Worm (Caenorhabditis elegans) whole organism, dauer: Measurements from ENCODE around the gene clec-86.

ENCODE experiments used
- unc-62 ChIP-seq: sonication (generic microtip); optimal IDR thresholded peaks from 2 replicates; lab custom pipeline; 2017; ENCODE audit warnings: missing biosample characterization, missing genetic modification reagents, missing genetic modification characterization

clec-86 gene

DNA sequence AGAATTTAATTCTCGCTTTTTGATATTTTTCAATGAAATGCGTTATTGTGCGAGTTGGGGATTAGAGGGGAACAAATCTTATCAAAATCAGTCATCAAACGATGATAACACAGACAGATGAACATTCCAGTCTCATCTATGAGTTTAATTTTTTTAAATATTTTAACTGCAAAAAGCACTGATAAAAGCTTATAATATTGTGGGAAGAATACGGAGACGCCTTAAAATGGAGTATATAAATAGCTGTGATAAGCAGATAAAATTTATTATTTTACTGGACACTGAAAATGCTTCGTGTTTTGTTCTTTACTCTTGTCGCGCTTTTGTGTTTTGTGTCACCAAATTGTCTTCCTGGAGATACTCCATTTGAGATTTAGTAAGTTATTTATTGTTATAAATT, at the start of gene clec-86:
clec-86 (plus strand) TSS at position 262 of the 400 bp plus-strand sequence.
- TF ChIP-seq unc-62 (GFP tag; lab: Kevin White, UChicago) = no peak

DNA sequence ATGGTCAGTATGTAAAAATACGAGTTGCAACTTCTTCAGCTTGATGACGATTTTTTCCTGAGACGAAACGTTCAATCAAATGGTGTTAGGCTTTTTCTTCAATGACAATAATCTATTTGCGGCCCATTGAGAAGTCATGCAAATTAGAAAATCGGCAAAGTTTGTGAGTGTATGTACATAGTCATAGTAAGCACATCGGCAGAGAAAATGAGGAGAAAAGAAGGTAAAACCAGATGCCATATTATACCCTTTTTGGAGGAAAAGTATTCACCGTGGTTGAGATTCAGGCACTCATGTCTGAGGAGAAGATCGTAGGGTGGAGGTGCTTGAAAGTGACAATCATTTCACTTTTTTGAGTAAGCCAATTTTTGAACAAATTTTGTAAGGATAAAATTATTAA, 43.3 kb upstream of the clec-86 start, which contains the start of gene C36B7.5:
C36B7.5 (minus strand) TSS at position 101 of the 400 bp plus-strand sequence.
- TF ChIP-seq unc-62 (GFP tag; lab: Kevin White, UChicago) = no peak

DNA sequence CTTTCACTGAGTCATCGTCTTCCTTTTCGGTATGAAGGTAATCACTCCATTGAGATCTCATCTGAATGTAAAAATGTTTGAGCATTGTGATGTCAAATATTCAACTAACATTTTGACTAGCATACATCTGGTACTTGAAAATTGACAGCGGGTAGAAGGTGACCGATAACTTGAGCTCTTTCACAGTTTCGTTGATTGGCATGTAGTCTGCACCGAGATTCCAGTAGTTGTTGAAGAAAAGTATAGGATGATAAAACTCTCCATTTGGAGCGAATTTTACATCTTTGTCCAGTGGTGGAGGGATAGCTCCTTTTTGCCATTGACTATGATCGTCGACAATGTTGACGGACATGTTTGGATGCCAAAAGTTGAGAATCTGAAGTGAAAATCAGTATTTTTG, 40.6 kb upstream of the clec-86 start:
- TF ChIP-seq unc-62 (GFP tag; lab: Kevin White, UChicago) = no peak

DNA sequence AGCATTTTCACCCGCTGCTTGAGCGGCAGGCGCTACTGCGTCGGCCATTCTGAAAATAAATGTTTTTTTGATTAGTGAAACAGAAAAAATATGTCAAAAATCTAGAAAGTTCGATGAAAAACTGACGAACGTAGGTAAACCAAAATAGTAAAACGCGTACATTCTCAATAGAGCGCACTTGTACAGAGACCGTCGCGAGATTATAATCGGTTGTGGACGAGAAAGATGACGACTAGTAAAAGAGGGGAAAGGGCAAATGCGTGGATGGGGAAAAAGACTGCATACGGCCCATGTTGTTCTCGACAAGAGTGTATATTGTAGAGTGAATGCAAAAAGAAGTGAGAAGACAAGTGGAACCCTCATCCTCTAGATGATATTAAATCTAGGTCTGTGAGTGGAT, 39.4 kb upstream of the clec-86 start, which contains the start of gene C36B7.6:
C36B7.6 (minus strand) TSS at position 49 of the 400 bp plus-strand sequence.
- no peak for TF ChIP-seq unc-62 (GFP tag; lab: Kevin White, UChicago)

DNA sequence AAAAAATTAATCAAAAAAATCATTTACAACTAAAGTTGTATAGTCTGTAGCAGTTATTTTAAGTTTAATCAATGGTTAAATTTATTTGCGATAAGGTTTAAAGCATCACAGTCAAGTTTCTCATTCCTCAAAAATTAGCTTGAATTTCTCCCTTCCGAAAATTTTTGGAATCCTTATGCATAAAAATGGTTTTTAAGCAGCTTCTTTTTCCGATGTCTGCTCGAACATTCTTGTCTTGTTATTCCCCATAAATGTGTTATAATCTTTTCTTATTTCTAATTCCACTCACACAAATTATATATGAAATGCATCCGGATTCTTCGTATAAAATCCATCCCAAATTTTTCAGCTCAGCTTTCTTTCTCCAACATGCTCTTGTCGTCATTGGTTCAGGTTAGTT, 38.2 kb upstream of the clec-86 start, which contains the start of gene C36B7.3:
C36B7.3 (plus strand) TSS at position 301 of the 400 bp plus-strand sequence.
- no peak for TF ChIP-seq unc-62 (GFP tag; lab: Kevin White, UChicago)

DNA sequence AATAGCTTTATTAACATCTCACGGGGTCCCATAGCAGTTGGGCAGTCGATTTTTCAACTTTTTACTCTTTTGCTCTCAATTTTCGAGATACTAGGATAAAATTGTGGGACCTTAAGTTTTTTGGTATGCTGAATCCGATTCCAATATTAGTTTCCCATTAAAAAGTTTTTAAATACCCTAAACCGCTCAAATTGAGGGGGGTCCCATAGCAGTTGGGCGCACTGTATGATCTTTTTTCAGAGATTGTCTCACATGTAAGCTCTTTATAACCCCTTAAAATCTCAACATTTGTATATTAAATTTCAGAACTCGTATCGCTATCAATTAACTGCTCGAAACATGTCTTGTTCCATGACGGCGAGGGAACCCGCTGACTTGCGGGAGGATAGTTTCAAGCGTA, 33.6 kb upstream of the clec-86 start, which contains the start of gene C36B7.2:
C36B7.2 (plus strand) TSS at position 301 of the 400 bp plus-strand sequence.
- TF ChIP-seq unc-62 (GFP tag; lab: Kevin White, UChicago) = no peak

DNA sequence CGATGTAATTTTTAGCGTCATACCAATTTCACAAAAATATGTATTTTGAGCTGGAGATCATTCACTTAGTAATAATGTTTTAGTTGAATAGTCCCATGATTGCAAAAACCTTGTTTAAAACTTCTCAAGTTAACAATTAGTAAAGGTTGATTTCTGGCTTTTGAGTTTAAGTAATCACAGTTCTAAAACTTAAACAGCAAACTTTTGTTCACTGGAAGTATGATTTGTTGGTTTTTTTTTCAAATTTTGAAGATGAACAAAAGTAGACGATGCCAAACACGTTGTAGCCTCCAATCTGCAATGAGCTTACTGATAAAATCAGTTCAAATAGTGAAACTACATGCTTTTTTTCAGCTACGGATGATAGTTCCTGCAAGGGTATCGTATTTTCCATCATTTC, 27.1 kb upstream of the clec-86 start, which contains the start of gene C36B7.1:
C36B7.1 (plus strand) TSS at position 301 of the 400 bp plus-strand sequence.
- no peak for TF ChIP-seq unc-62 (GFP tag; lab: Kevin White, UChicago)

DNA sequence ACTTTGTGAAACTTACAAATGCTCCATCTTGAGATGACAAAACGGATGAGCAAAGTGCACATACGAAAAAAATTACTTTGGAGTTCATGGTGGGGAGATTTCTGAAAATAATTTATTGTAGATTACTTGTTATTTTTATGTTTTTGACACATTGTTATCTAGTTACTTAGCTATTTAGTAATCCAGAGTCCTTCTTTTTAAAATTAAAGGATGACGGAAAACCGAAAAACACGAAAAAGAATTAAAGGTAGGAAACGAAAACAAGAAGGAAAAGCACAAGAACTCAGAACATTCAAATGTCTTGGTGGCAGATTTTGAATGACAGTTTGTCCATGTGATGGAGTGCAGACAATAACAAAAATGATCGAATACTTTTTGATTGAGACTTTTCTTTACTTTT, 22.8 kb upstream of the clec-86 start, which contains the start of gene hen-1:
hen-1 (minus strand) TSS at position 101 of the 400 bp plus-strand sequence.
- TF ChIP-seq unc-62 (GFP tag; lab: Kevin White, UChicago) = no peak

DNA sequence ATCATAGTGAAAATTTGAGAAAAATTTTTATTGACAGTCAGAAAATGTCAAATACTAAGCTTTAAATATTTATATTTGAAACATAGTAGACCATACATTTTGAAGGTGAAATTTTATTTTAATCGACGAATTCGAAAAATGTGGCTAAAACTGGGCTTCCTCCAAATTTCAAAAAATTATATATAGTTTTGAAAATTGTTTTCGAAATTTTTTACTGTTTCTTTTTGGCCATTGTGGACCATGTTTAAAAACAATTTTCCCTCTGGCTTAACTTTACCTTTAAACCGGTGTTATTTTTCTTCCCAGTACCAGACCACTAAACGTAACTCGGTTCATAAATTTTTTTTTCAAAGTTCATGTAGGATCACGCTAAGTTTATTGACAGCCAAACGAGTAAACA, 17.0 kb upstream of the clec-86 start:
- no peak for TF ChIP-seq unc-62 (GFP tag; lab: Kevin White, UChicago)

DNA sequence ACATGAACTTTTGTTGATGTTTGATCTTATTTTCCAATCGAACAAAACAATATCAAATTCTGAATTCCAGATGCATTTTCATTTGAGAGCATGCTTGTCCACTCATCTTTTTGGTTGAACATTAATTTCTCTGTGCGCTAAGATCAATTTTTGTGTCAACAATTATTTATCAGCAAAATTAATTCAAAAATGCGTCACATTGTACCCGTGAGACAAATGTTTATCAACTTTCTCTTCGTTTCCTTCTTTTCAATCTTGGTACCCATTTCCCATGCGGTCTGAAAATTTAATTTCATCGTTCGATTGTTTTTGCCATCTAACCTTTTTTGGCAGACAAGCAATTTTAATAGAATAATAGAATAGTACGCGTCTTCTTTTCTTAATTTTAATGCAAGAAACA, 15.6 kb upstream of the clec-86 start:
- no peak for TF ChIP-seq unc-62 (GFP tag; lab: Kevin White, UChicago)

DNA sequence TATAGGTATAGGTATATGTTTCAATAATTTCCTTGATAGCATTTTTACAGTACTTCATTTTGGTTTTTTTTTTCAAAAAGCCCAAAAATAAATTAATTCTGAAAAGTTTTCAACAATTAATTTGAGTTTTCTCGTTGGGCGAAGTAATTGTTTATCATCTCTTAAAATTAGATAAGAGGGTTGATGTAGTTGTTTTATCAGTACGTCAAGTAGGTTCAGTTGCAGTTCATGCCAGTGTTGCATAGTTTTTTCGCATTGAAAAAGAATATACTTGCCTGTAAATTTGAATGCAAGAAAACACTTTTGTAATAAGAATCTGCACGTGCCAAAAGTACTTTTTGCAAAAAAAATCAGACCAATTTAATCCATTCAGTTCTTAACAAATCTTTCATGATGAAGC, 14.5 kb upstream of the clec-86 start:
- no peak for TF ChIP-seq unc-62 (GFP tag; lab: Kevin White, UChicago)

DNA sequence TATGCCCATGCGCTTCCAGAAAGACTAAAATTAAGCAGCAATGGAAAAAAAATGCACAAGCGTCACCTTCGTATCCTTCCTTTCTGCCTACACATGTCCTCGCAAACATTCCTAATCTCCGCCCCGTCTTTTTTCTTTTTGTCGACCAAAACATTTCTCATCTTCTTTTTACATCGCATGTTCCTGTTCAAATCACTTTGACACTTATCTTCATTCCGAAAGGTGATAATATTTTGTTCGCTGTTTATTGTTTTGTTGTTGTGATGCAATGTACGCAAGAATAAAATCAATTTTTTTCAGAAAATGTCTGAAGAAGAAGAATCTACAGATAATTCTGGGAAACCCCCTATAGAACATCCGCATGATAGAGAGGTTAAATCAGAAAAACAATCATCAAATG, 13.3 kb upstream of the clec-86 start, which contains the start of gene ist-1:
ist-1 (plus strand) TSS at position 301 of the 400 bp plus-strand sequence.
- TF ChIP-seq unc-62 (GFP tag; lab: Kevin White, UChicago) = no peak

DNA sequence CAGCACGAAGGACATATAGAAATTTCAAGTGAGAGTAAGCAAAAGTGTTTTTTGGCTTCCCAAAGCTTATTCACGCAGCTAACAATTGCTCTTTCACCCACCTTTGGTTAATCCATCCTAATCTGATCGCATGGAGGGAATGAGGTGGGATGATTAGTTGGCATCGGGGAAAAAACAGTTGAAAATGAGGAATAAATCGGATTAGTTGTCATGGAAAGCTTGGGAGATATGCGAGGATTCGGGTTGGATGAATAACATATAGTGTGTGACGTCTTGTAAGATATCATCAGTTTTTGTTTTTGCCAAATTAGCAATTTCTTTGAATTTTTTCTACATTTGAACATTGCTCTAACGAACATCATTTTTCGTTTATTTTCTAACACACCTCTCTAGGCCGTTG, 11.1 kb upstream of the clec-86 start:
- no peak for TF ChIP-seq unc-62 (GFP tag; lab: Kevin White, UChicago)

DNA sequence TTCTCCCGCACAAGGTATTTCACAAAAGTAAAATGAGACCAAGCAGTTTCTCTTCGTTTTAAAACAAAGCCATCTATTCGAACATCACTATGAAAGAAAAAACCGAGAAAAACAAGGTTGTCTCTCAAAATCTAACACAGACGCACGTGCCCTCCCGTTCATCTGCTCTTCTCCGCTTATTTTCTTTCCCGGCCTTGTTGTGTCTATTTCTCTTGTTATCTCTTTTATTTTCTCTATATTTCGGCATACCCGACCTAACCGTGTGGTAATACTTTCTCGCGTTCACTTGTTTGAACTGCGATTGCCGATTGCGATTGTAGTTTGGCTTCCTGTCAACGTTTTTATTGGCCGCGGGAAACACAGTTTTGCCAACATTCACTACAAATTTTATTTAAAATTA, 10.2 kb upstream of the clec-86 start:
- TF ChIP-seq unc-62 (GFP tag; lab: Kevin White, UChicago) = no peak

DNA sequence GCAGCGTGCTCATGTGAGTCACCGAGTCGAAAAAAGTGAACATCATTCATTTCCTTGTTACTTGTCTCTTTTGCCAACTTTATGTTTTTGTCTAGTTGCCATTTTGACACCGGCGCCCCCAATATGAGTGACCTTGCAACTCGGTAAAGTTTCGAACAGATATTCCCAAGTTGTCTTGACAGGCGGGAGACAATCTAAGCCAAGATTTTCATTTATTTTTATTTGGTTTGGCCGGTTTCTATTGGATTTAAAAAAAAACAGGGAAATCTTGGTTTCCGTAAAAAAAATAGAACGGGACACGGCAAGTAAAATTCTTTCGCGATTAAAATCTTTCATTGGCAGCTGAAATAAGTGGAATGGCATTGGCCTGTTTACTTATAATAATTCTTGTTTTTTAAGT, 8.5 kb upstream of the clec-86 start:
- no peak for TF ChIP-seq unc-62 (GFP tag; lab: Kevin White, UChicago)

DNA sequence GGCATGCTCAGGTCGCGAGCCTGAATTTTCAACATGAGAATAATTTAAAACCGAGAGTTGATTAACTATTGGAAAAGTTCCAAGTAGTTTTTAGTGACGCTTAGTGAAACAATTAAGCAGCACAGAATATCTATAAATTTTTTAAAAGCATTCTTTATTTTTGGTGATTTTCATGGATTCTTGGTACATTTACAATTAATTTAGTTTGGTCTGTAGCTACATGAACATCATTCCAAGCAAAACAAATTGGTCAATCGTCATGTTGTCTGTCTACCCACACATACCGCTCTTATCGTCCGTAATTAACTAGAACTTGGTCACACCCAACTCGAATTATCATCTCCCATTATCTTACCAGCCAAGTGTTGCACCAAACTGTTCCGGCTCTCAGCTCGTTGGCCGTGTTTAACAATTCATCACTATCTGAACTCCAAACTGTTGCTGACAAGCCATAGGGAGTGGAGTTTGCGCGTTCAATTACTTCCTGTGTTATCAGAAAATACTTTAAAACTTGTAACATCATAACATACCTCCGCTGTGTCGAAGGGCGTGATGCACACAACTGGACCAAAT, 1.1 kb downstream of the clec-86 start:
- no peak for TF ChIP-seq unc-62 (GFP tag; lab: Kevin White, UChicago)

DNA sequence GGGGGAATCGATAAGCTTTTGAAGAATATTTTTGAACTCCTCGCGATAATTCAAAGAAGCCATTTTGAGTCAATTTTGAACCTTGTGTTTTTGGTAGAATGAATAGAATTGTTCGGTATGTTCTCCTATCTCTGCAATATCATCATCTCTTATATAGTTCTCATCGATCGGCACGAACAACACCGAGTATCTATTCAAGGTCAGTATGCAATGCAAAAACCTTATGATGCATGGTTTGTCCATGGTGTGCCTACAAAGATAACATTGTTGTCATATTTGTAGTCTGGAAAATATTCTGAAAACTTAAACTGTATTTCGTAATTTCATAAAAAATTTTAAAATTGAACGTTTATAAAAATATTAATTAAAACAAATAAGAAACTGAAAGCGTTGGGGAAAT, 3.8 kb downstream of the clec-86 start, which contains the start of gene alh-10:
alh-10 (minus strand) TSS at position 127 of the 400 bp plus-strand sequence.
- no peak for TF ChIP-seq unc-62 (GFP tag; lab: Kevin White, UChicago)
